Fruit fly (Drosophila melanogaster): ENCODE measurements around the gene Cse1.

dm6 chr2L:16790671-16791270 is 34.2 kb downstream of the Cse1 start, which contains the start of gene Cyt-b5-r:
- TF ChIP-seq kay (GFP tag; ENCODE audit: borderline replicate concordance) (no peak), tj (GFP tag; optimal IDR thresholded peaks at IDR 0.05) (no peak), CG7101 (tag; optimal IDR thresholded peaks at IDR 0.05) (no peak), Hr96 (GFP tag; optimal IDR thresholded peaks at IDR 0.05) (no peak), CG11617 (GFP tag; optimal IDR thresholded peaks at IDR 0.05) (no peak)
